Fruit fly (Drosophila melanogaster): ENCODE data around the gene fh.

Gene fh

dm6 chrX:9106775-9107283 lies 42.0 kb downstream of the fh start, which contains the start of gene Arfrp1 (continued):
- TF ChIP-seq CG14014 (GFP tag; IDR thresholded peaks at IDR 0.05) (no peak), sima (GFP tag; optimal IDR thresholded peaks at IDR 0.05) (no peak), chinmo (GFP tag; IDR thresholded peaks at IDR 0.05; ENCODE audit: partially characterized antibody) (0 out of 4 replicates have a peak, but pooled peaks have one; percentile 72), CG13123 (GFP tag; optimal IDR thresholded peaks at IDR 0.05) (no peak), CG5245 (GFP tag; optimal IDR thresholded peaks at IDR 0.05) (no peak), CG4820 (GFP tag; optimal IDR thresholded peaks at IDR 0.05) (peak; percentile 19), CG14441 (GFP tag; IDR thresholded peaks at IDR 0.05) (0 out of 2 replicates have a peak, but pooled peaks have one; percentile 32), mam (GFP tag; optimal IDR thresholded peaks at IDR 0.05) (peak; percentile 17), hb (GFP tag; IDR thresholded peaks at IDR 0.05; ENCODE audit: partially characterized antibody) (peak; percentile 74), CG2129 (GFP tag; IDR thresholded peaks at IDR 0.05; ENCODE audit: partially characterized antibody) (peak; percentile 53), Taf1 (GFP tag; IDR thresholded peaks at IDR 0.05) (no peak), sisA (GFP tag; IDR thresholded peaks at IDR 0.05) (no peak), CG2116 (GFP tag; optimal IDR thresholded peaks at IDR 0.05) (no peak), CG3995 (GFP tag; optimal IDR thresholded peaks at IDR 0.05) (peak; percentile 53), CG9797 (GFP tag; optimal IDR thresholded peaks at IDR 0.05) (no peak), unc-4 (GFP tag; IDR thresholded peaks at IDR 0.05; ENCODE audit: partially characterized antibody) (peak; percentile 75), CG10147 (GFP tag; optimal IDR thresholded peaks at IDR 0.05) (no peak), crp (GFP tag; optimal IDR thresholded peaks at IDR 0.05) (no peak), zfh2 (GFP tag; optimal IDR thresholded peaks at IDR 0.05) (no peak), Xbp1 (GFP tag; optimal IDR thresholded peaks at IDR 0.05) (peak; percentile 40), CG1603 (tag; optimal IDR thresholded peaks at IDR 0.05) (peak; percentile 12), Nf-YB (GFP tag; optimal IDR thresholded peaks at IDR 0.05) (no peak), CG11504 (tag; optimal IDR thresholded peaks at IDR 0.05) (no peak), bigmax (GFP tag; optimal IDR thresholded peaks at IDR 0.05) (no peak), H2.0 (GFP tag; IDR thresholded peaks at IDR 0.05) (0 out of 2 replicates have a peak, but pooled peaks have one; percentile 15), chm (GFP tag; IDR thresholded peaks at IDR 0.05) (no peak), kah (GFP tag; optimal IDR thresholded peaks at IDR 0.05) (no peak), Gug (GFP tag; IDR thresholded peaks at IDR 0.05) (peak; percentile 10; the same call in 1 of the 4 replicates), CG10267 (tag; optimal IDR thresholded peaks at IDR 0.05) (peak; percentile 20), vnd (GFP tag; IDR thresholded peaks at IDR 0.05; ENCODE audit: partially characterized antibody) (peak; percentile 71), CG8290 (GFP tag; optimal IDR thresholded peaks at IDR 0.05) (peak; percentile 66), CG8290 (tag; optimal IDR thresholded peaks at IDR 0.05) (peak in 1 of 2 experiments; percentile 39), Opbp (GFP tag; IDR thresholded peaks at IDR 0.05; ENCODE audit: partially characterized antibody) (peak; percentile 90), run (tag; optimal IDR thresholded peaks at IDR 0.05) (no peak), inv (GFP tag; IDR thresholded peaks at IDR 0.05; ENCODE audit: partially characterized antibody) (peak; percentile 75), CG1792 (GFP tag; optimal IDR thresholded peaks at IDR 0.05) (no peak), E2f2 (GFP tag; IDR thresholded peaks at IDR 0.05) (no peak), fd102C (GFP tag; optimal IDR thresholded peaks at IDR 0.05) (no peak), Max (GFP tag; optimal IDR thresholded peaks at IDR 0.05) (no peak), toy (GFP tag; IDR thresholded peaks at IDR 0.05) (0 out of 2 replicates have a peak, but pooled peaks have one; percentile 23), CG9876 (GFP tag; optimal IDR thresholded peaks at IDR 0.05) (no peak), CG13424 (tag; optimal IDR thresholded peaks at IDR 0.05) (peak; percentile 32), HLH3B (GFP tag; IDR thresholded peaks at IDR 0.05) (no peak), CG3065 (GFP tag; optimal IDR thresholded peaks at IDR 0.05) (no peak), Ets65A (GFP tag) (peak; percentile 89), CG13296 (GFP tag; optimal IDR thresholded peaks at IDR 0.05) (no peak), CTCF (GFP tag; optimal IDR thresholded peaks at IDR 0.05) (no peak), Hr3 (GFP tag; optimal IDR thresholded peaks at IDR 0.05) (peak; percentile 32), ewg (GFP tag; optimal IDR thresholded peaks at IDR 0.05) (no peak), CG17802 (tag; optimal IDR thresholded peaks at IDR 0.05) (no peak), B-H1 (GFP tag; IDR thresholded peaks at IDR 0.05) (no peak; the same call in 2 of the 3 replicates)
